Fruit fly (Drosophila melanogaster) whole organism, prepupa: ENCODE measurements around the gene mRpL44.

Experiments used
- CG15336 ChIP-seq: fragments of 200-800 bp; sonication (Bioruptor generic); IDR thresholded peaks from 2 replicates; pipeline ENCODE4 v1.3.6; 2022; ENCODE audit warnings: missing biosample characterization, missing genetic modification characterization
- CG31627 ChIP-seq: fragments of 200-800 bp; sonication (Bioruptor generic); optimal IDR thresholded peaks from 3 replicates; lab custom pipeline; 2016; ENCODE audit warnings: missing biosample characterization, missing genetic modification characterization
- Eip78C ChIP-seq: fragments of 200-800 bp; sonication (Bioruptor generic); peaks from one replicate; lab custom pipeline; 2016; ENCODE audit warnings: missing biosample characterization, missing genetic modification characterization
- Eip93F ChIP-seq: fragments of 200-800 bp; sonication (Bioruptor generic); optimal IDR thresholded peaks from 2 replicates; lab custom pipeline; 2016; ENCODE audit warnings: missing biosample characterization, mild to moderate bottlenecking, missing genetic modification characterization
- Ets21C ChIP-seq: fragments of 200-800 bp; sonication (Bioruptor generic); optimal IDR thresholded peaks from 3 replicates; lab custom pipeline; 2016; ENCODE audit warnings: missing biosample characterization, missing genetic modification characterization
- svp ChIP-seq: fragments of 200-800 bp; sonication (Bioruptor generic); peaks from one replicate; lab custom pipeline; 2016; ENCODE audit warnings: missing biosample characterization, missing genetic modification characterization

dm6 chr3R:5497600-5497999 lies 27.2 kb upstream of the mRpL44 start:
- TF ChIP-seq CG15336 (GFP tag; lab: Robert Waterston, UW) = no peak
- TF ChIP-seq svp (GFP tag; lab: Kevin White, UChicago) = peak; percentile 99
- no peak for TF ChIP-seq CG31627 (GFP tag; lab: Kevin White, UChicago)
- TF ChIP-seq Ets21C (GFP tag; lab: Kevin White, UChicago) = no peak
- no peak for TF ChIP-seq Eip78C (GFP tag; lab: Kevin White, UChicago)
- TF ChIP-seq Eip93F (GFP tag; lab: Kevin White, UChicago) = no peak
